Fruit fly (Drosophila melanogaster): ENCODE measurements around the gene heph.

DNA sequence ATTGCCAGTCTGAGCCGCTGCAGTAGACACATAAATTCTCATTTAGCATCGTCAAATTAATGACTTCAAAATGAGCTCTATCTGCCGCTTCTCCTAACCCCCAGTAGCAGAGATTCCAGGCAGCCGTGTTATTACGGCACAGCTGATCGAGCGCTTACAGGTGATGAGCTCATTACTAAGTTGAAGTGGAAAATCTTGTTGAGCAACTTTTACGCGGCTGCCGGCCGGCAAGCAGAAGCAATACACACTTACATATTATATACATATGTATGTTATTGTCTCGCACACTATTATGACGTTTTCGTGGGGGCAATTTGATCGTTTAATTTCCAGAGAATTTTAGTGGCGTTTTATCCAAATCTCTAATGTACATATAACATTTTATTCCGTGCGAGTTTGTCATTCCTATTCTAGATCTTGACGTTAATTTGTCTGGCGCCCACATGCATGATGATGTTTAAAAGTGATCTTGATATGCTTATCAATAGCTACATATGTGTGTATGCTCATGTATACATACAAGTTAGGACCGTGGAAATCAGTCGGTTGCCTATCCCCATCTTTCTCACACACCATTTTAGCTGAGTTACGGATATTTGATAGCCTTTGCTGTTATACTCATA lies 50.5 kb downstream of the heph start:
- TF ChIP-seq CG8478 (optimal IDR thresholded peaks at IDR 0.05), result no peak
- no peak for TF ChIP-seq usp (GFP tag; optimal IDR thresholded peaks at IDR 0.05)
- no peak for TF ChIP-seq pan (optimal IDR thresholded peaks at IDR 0.05)
- no peak for TF ChIP-seq EcR (GFP tag; optimal IDR thresholded peaks at IDR 0.05)
- no peak for TF ChIP-seq Dll (optimal IDR thresholded peaks at IDR 0.05)
- no peak for TF ChIP-seq psq (optimal IDR thresholded peaks at IDR 0.05)

Data from whole organism.